Worm (Caenorhabditis elegans) whole organism, L1 larva: ENCODE results near the gene mct-3.

Experiments used
- C16A3.4 ChIP-seq: fragments of 150-350 bp; optimal IDR thresholded peaks from 2 replicates; lab custom pipeline; 2014; ENCODE audit warnings: missing biosample characterization, missing genetic modification characterization
- F16B12.6 ChIP-seq: fragments of 150-350 bp; optimal IDR thresholded peaks from 2 replicates; lab custom pipeline; 2014; ENCODE audit warnings: missing biosample characterization, missing genetic modification characterization
- alr-1 ChIP-seq: fragments of 200-800 bp; sonication (Bioruptor generic); optimal IDR thresholded peaks from 2 replicates; lab custom pipeline; 2018; ENCODE audit warnings: borderline replicate concordance, mild to moderate bottlenecking, missing genetic modification characterization, missing compliant biosample characterization
- ama-1 ChIP-seq: fragments of 150-350 bp; optimal IDR thresholded peaks from 2 replicates; lab custom pipeline; 2014
- blmp-1 ChIP-seq: fragments of 150-350 bp; optimal IDR thresholded peaks from 2 replicates; lab custom pipeline; 2014; ENCODE audit warnings: missing biosample characterization, missing genetic modification characterization
- ceh-63 ChIP-seq: fragments of 200-800 bp; sonication (Bioruptor generic); optimal IDR thresholded peaks from 2 replicates; lab custom pipeline; 2018; ENCODE audit warnings: mild to moderate bottlenecking, missing genetic modification characterization, missing compliant biosample characterization
- ceh-82 ChIP-seq, 3 experiments: fragments of 150-350 bp in 1 of 3; sonication (generic microtip) in 2 of 3; optimal IDR thresholded peaks; 2 replicates each; lab custom pipeline; 2014 to 2017; ENCODE audit warnings: missing biosample characterization in 3 of 3, missing genetic modification characterization in 3 of 3
- ceh-90 ChIP-seq: sonication (generic microtip); optimal IDR thresholded peaks from 2 replicates; lab custom pipeline; 2016; ENCODE audit warnings: missing genetic modification characterization, missing compliant biosample characterization
- efl-1 ChIP-seq, 4 experiments: fragments of 150-350 bp; optimal IDR thresholded peaks in 3 of 4; peaks in 1 of 4; 1 replicate in 1 of 4; 2 replicates in 3 of 4; lab custom pipeline; 2014; ENCODE audit warnings: missing biosample characterization in 2 of 4, missing genetic modification characterization in 2 of 4, missing genetic modification reagents in 2 of 4
- elt-2 ChIP-seq: sonication (generic microtip); optimal IDR thresholded peaks from 2 replicates; lab custom pipeline; 2016; ENCODE audit warnings: missing genetic modification characterization, mild to moderate bottlenecking, inconsistent platforms, missing compliant biosample characterization, missing genetic modification reagents
- fos-1 ChIP-seq: fragments of 150-350 bp; optimal IDR thresholded peaks from 2 replicates; lab custom pipeline; 2014; ENCODE audit warnings: missing biosample characterization, missing genetic modification characterization
- hlh-17 ChIP-seq: fragments of 200-800 bp; sonication (Bioruptor generic); optimal IDR thresholded peaks from 2 replicates; lab custom pipeline; 2018; ENCODE audit warnings: missing genetic modification characterization, mild to moderate bottlenecking, missing compliant biosample characterization, moderate library complexity, borderline replicate concordance
- lin-14 ChIP-seq: fragments of 200-800 bp; sonication (Bioruptor generic); optimal IDR thresholded peaks from 2 replicates; lab custom pipeline; 2018; ENCODE audit warnings: mild to moderate bottlenecking, missing genetic modification characterization, moderate library complexity, missing compliant biosample characterization
- lin-35 ChIP-seq, 2 experiments: fragments of 150-350 bp; optimal IDR thresholded peaks; 2 replicates each; lab custom pipeline; 2014; ENCODE audit warnings: missing biosample characterization in 2 of 2, missing genetic modification characterization in 2 of 2, missing genetic modification reagents in 2 of 2
- lin-39 ChIP-seq: fragments of 150-350 bp; optimal IDR thresholded peaks from 2 replicates; lab custom pipeline; 2014; ENCODE audit warnings: missing biosample characterization, missing genetic modification reagents, missing genetic modification characterization
- mep-1 ChIP-seq: fragments of 150-350 bp; optimal IDR thresholded peaks from 2 replicates; lab custom pipeline; 2014; ENCODE audit warnings: missing biosample characterization, missing genetic modification characterization
- nhr-12 ChIP-seq: sonication (generic microtip); optimal IDR thresholded peaks from 2 replicates; lab custom pipeline; 2017; ENCODE audit warnings: missing biosample characterization, missing genetic modification characterization
- nhr-20 ChIP-seq: sonication (generic microtip); optimal IDR thresholded peaks from 2 replicates; lab custom pipeline; 2016; ENCODE audit warnings: mild to moderate bottlenecking, missing genetic modification characterization, missing compliant biosample characterization
- nhr-71 ChIP-seq: sonication (generic microtip); optimal IDR thresholded peaks from 2 replicates; lab custom pipeline; 2016; ENCODE audit warnings: mild to moderate bottlenecking, missing genetic modification characterization, moderate library complexity, missing compliant biosample characterization
- nhr-85 ChIP-seq: sonication (generic microtip); peaks from one replicate; lab custom pipeline; 2016; ENCODE audit warnings: missing genetic modification characterization, inconsistent platforms, missing compliant biosample characterization
- nhr-90 ChIP-seq: sonication (generic microtip); optimal IDR thresholded peaks from 2 replicates; lab custom pipeline; 2016; ENCODE audit warnings: mild to moderate bottlenecking, missing genetic modification characterization, missing compliant biosample characterization; ENCODE audit not compliant: poor library complexity
- rnt-1 ChIP-seq: sonication (generic microtip); optimal IDR thresholded peaks from 2 replicates; lab custom pipeline; 2016; ENCODE audit warnings: mild to moderate bottlenecking, missing genetic modification characterization, moderate library complexity, missing compliant biosample characterization
- skn-1 ChIP-seq: fragments of 150-350 bp; optimal IDR thresholded peaks from 2 replicates; lab custom pipeline; 2014; ENCODE audit warnings: missing biosample characterization, missing genetic modification characterization
- snpc-4 ChIP-seq: fragments of 150-350 bp; optimal IDR thresholded peaks from 2 replicates; lab custom pipeline; 2014; ENCODE audit warnings: missing biosample characterization, missing genetic modification characterization
- unc-62 ChIP-seq: fragments of 150-350 bp; optimal IDR thresholded peaks from 2 replicates; lab custom pipeline; 2014; ENCODE audit warnings: missing biosample characterization, missing genetic modification reagents, missing genetic modification characterization
- zag-1 ChIP-seq: fragments of 150-350 bp; optimal IDR thresholded peaks from 2 replicates; lab custom pipeline; 2014; ENCODE audit warnings: missing biosample characterization, missing genetic modification characterization

The mct-3 gene

DNA sequence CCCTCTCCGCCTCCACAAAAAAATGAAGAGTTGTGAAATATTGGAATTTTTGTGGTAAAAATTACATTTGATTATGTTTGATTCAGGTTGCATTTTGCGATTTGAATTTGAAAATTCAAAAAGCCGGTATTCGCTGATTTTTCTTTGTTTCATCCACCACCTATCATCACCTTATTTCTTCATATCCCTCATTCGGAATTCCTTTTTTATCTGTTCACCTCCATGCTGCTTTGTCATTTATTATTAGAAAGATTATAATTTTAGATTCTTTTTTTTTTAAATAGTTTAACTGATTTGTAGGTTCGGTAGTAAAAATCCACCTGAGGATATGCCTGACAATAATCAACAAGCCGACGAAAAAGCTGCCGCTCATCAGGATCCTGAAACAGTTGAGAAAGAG is at the start of gene mct-3:
mct-3 (plus strand) TSS at position 301 of the 400 bp plus-strand sequence.
- no peak for TF ChIP-seq elt-2 (tag; lab: Kevin White, UChicago)

DNA sequence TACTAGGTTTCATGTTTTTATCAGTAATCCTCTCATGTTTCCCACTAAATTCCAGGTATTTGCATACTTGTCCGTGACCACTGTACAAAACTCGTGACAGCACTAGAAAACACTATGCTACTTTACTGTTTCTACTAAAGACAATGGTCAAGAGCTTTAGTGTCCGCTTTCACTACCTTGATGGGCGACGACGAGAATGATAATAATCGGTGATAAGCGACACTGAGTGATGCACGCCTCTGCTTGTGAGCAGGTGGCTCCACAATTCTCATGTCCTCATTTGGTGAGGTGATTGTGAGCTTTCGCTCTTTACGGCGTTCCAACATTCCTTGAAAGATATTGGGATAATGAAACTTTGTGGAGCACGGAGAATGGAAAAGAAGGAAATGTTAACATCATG is 49.5 kb upstream of the mct-3 start:
- TF ChIP-seq elt-2 (tag; lab: Kevin White, UChicago) (peak; percentile 93), alr-1 (tag; lab: Kevin White, UChicago) (no peak), mep-1 (tag; lab: Kevin White, UChicago) (no peak), efl-1 (optimal IDR thresholded peaks at IDR 0.05; lab: Kevin White, UChicago) (no peak), efl-1 (GFP tag; optimal IDR thresholded peaks at IDR 0.05 in 1 of 2; lab: Kevin White, UChicago) (peak in 1 of 2 experiments; percentile 84), unc-62 (GFP tag; lab: Kevin White, UChicago) (no peak), nhr-90 (tag; lab: Kevin White, UChicago) (peak; percentile 24), nhr-20 (tag; lab: Kevin White, UChicago) (peak; percentile 37), nhr-71 (tag; lab: Kevin White, UChicago) (peak; percentile 29), fos-1 (tag; lab: Kevin White, UChicago) (no peak), lin-35 (GFP tag; optimal IDR thresholded peaks at IDR 0.05; lab: Kevin White, UChicago) (peak in 1 of 2 experiments; percentile 41)

ce11 chrX:13809773-13810172 is 42.9 kb upstream of the mct-3 start, which contains the start of gene obr-3:
Gene obr-3, minus strand, starts transcription at chrX:13809873.
- TF ChIP-seq ama-1 (lab: Kevin White, UChicago): no peak

DNA sequence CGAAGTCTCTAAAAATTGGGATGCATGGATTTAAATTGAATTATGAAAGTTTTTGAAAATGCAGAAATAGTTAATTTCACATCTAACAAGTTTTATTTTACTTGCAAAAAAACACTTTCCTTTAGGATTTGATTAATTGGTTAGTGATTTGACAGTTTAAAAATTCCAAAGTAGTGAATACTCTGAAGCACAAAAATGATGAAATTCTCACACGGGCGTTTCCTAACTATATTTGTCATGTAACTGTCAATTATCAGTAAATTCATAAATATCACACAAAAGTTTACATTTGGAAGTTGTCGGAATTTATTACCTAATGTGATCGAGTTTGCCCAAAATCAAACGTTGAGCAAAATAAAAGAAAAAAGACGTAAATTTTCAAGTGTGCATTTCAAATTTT is 41.5 kb upstream of the mct-3 start:
- TF ChIP-seq nhr-85: no peak
- no peak for TF ChIP-seq lin-39 (tag; lab: Kevin White, UChicago)
- no peak for TF ChIP-seq mep-1 (tag; lab: Kevin White, UChicago)
- no peak for TF ChIP-seq F16B12.6 (tag; lab: Kevin White, UChicago)
- no peak for TF ChIP-seq skn-1
- TF ChIP-seq, all 84 proteins: peak for 0

DNA sequence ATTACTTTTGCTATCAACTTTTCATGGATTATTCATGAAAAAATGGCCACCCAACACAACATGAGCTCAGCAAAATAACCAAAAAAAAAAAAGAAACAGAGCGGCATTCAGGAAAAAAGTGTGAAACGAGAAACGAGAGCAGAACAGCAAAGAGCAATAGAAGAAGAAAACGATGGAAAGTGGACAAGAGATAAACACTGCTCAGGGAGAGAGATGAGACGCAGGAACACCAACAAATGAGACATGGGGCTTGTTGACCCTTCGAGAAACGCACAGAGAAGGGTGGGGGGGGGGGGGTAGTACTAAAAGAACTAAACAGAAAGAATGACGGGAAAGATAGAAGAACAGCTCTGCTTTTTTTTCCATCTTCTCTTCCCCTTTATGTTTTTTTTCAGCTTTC is 40.8 kb upstream of the mct-3 start:
- TF ChIP-seq hlh-17 (no peak), lin-14 (peak; percentile 81), efl-1 (optimal IDR thresholded peaks at IDR 0.05; lab: Kevin White, UChicago) (no peak), efl-1 (GFP tag; optimal IDR thresholded peaks at IDR 0.05 in 1 of 2; lab: Kevin White, UChicago) (peak in 1 of 2 experiments; percentile 2)

DNA sequence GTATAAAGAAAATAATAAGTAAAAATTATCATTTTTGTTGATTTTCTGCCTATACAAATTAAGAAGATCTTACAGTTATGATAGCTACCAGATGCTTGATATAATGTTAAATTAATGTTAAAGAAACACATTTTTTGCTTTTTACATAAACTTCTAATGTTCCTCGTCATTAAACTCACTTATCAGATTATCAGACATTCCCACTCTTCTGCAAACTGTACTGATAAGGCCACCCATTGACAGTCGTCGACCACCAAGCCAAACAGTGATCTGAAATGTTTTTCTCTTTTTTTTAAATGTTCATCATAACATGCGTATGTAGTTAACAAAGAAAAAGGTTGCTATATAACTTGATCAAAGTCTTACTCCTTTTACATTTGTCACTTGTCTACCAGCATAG is 33.9 kb upstream of the mct-3 start:
- TF ChIP-seq ceh-63: no peak
- TF ChIP-seq elt-2 (tag; lab: Kevin White, UChicago): peak; percentile 65

ce11 chrX:13823482-13823881 is 29.2 kb upstream of the mct-3 start, which contains the start of gene twk-23:
Gene twk-23, minus strand, starts transcription at chrX:13823582.
- TF ChIP-seq efl-1 (optimal IDR thresholded peaks at IDR 0.05; lab: Kevin White, UChicago) (no peak), efl-1 (GFP tag; optimal IDR thresholded peaks at IDR 0.05 in 1 of 2; lab: Kevin White, UChicago) (peak in 1 of 2 experiments; percentile 16), rnt-1 (no peak)

DNA sequence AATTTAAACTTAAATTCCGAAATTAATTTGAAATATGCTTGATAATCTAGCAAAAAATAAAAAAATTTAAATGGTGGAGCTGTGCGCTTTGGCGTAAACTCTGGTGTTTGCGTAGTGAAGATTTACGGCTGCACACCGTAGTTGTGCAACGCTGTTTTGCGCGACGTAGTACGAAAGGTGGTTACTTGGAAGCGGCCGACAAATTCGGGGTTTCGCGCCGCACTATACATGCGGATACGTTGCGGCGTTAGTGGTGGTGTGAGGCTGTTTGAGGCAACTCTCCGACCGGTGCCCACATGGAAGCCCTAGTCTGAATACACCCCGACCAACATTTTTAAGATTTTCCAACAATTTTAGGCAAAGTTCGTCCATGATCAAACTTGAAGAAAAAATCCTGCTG is 19.3 kb upstream of the mct-3 start:
- TF ChIP-seq zag-1 (no peak), nhr-12 (tag; lab: Kevin White, UChicago) (no peak), snpc-4 (peak; percentile 63)

DNA sequence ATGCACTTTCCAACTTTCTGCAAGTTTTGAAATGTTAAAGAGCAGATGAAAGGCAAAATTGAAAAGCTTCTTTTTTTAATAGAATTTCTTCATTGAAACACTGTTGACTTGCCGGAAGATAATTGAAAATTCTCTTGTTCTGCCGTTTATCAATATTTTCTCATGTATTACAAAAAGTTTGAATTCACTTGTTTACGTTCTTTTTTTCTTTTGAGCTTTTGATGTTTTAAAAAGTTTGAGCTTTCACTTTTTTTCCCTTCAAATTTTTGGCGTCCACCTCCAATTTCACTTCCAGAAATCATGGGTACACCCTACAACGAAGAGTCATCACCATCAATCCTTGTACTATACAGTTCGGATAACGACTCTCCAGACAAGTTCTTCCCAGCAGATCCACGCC is 18.6 kb upstream of the mct-3 start, which contains the start of gene F19D8.2:
F19D8.2 (plus strand) TSS at position 301 of the 400 bp plus-strand sequence.
- TF ChIP-seq ceh-90 (no peak), blmp-1 (tag; lab: Kevin White, UChicago) (no peak), C16A3.4 (no peak), ceh-82 (tag; optimal IDR thresholded peaks at IDR 0.05; lab: Kevin White, UChicago) (no peak), lin-35 (GFP tag; optimal IDR thresholded peaks at IDR 0.05; lab: Kevin White, UChicago) (no peak), lin-14 (no peak)
